Worm (Caenorhabditis elegans) whole organism, L4 larva: ENCODE results near the gene mbf-1.

Source experiments
- ZK546.5 ChIP-seq, 2 experiments: sonication (generic microtip); optimal IDR thresholded peaks; 2 replicates each; lab custom pipeline; 2017; ENCODE audit warnings: missing biosample characterization in 2 of 2, missing genetic modification characterization in 2 of 2
- ceh-82 ChIP-seq: sonication (generic microtip); optimal IDR thresholded peaks from 2 replicates; lab custom pipeline; 2017; ENCODE audit warnings: missing biosample characterization, missing genetic modification characterization
- ces-1 ChIP-seq: fragments of 150-350 bp; sonication (generic microtip); optimal IDR thresholded peaks from 4 replicates; lab custom pipeline; 2014; ENCODE audit warnings: missing biosample characterization, missing genetic modification reagents, missing genetic modification characterization
- fkh-10 ChIP-seq: fragments of 150-350 bp; optimal IDR thresholded peaks from 2 replicates; lab custom pipeline; 2014; ENCODE audit warnings: missing biosample characterization, missing genetic modification reagents, missing genetic modification characterization
- gei-8 ChIP-seq: fragments of 200-800 bp; sonication (Bioruptor generic); optimal IDR thresholded peaks from 2 replicates; lab custom pipeline; 2018; ENCODE audit warnings: mild to moderate bottlenecking, missing genetic modification characterization, missing compliant biosample characterization
- lsy-2 ChIP-seq, 2 experiments: fragments of 150-350 bp in 1 of 2; sonication (generic microtip) in 1 of 2; optimal IDR thresholded peaks; 2 replicates each; lab custom pipeline; 2014 to 2017; ENCODE audit warnings: missing biosample characterization in 2 of 2, missing genetic modification characterization in 2 of 2
- nhr-237 ChIP-seq: sonication (generic microtip); optimal IDR thresholded peaks from 2 replicates; lab custom pipeline; 2017; ENCODE audit warnings: missing biosample characterization, missing genetic modification characterization
- nhr-76 ChIP-seq: fragments of 150-350 bp; optimal IDR thresholded peaks from 2 replicates; lab custom pipeline; 2014; ENCODE audit warnings: missing biosample characterization, missing genetic modification characterization
- tra-1 ChIP-seq: fragments of 200-800 bp; sonication (Bioruptor generic); IDR thresholded peaks from 2 replicates; pipeline ENCODE4 v1.3.6; 2022; ENCODE audit warnings: missing genetic modification reagents, missing genetic modification characterization, missing compliant biosample characterization
- unc-62 ChIP-seq, 3 experiments: fragments of 150-350 bp in 1 of 3; sonication (generic microtip); optimal IDR thresholded peaks in 2 of 3; peaks in 1 of 3; 1 replicate in 1 of 3; 2 replicates in 2 of 3; lab custom pipeline; 2014 to 2017; ENCODE audit warnings: missing biosample characterization in 3 of 3, missing genetic modification characterization in 3 of 3, missing genetic modification reagents in 3 of 3, missing genotype in 1 of 3
- vab-7 ChIP-seq: fragments of 200-800 bp; sonication (Bioruptor generic); IDR thresholded peaks from 2 replicates; pipeline ENCODE4 v1.3.6; 2022; ENCODE audit warnings: missing genetic modification reagents, missing genetic modification characterization, missing compliant biosample characterization
- zag-1 ChIP-seq: fragments of 150-350 bp; optimal IDR thresholded peaks from 2 replicates; lab custom pipeline; 2014; ENCODE audit warnings: missing biosample characterization, missing genetic modification characterization

DNA sequence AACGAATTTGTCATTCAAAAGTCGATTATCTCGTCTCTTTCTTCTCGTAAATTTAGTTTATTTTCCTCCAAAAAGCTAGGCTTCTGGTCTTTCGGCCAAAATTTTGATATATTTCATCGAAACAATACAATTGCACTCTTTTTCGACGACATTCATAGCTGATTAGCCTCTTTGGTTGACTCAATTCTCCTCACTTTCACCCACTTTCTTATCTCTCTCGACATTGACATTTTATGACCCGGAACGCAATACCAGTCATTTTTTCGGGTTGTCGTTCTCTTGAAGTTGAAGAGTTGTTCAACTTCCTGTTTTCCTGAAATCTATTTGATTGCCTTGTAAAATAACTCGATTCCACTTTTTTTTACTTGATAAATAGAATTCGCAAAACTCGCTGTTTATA is 45.6 kb downstream of the mbf-1 start:
- TF ChIP-seq lsy-2 (tag; optimal IDR thresholded peaks at IDR 0.05; lab: Kevin White, UChicago) (no peak), fkh-10 (GFP tag; lab: Kevin White, UChicago) (no peak), tra-1 (GFP tag; lab: Robert Waterston, UW) (no peak), ceh-82 (tag; lab: Kevin White, UChicago) (no peak), nhr-237 (tag; lab: Kevin White, UChicago) (no peak), gei-8 (GFP tag; lab: Kevin White, UChicago) (no peak), nhr-76 (tag; lab: Kevin White, UChicago) (no peak), ZK546.5 (tag; optimal IDR thresholded peaks at IDR 0.05; lab: Kevin White, UChicago) (no peak), vab-7 (no peak), unc-62 (GFP tag; optimal IDR thresholded peaks at IDR 0.05 in 1 of 2; lab: Kevin White, UChicago) (no peak), unc-62 (tag; optimal IDR thresholded peaks at IDR 0.05; lab: Kevin White, UChicago) (no peak), ces-1 (no peak), zag-1 (tag; lab: Kevin White, UChicago) (no peak)
